Fruit fly (Drosophila melanogaster) whole organism, embryonic: ENCODE results near the gene Plzf.

ENCODE experiments used
- ATbp ChIP-seq: fragments of 200-800 bp; sonication (Bioruptor generic); optimal IDR thresholded peaks from 2 replicates; lab custom pipeline; 2017; ENCODE audit warnings: missing biosample characterization, mild to moderate bottlenecking, missing genetic modification characterization, missing genetic modification reagents
- Aef1 ChIP-seq: fragments of 200-800 bp; sonication (Bioruptor generic); IDR thresholded peaks from 3 replicates; pipeline ENCODE4 v1.3.6; 2022; ENCODE audit warnings: missing biosample characterization, missing genetic modification characterization
- Asciz ChIP-seq: fragments of 200-800 bp; sonication (Bioruptor generic); optimal IDR thresholded peaks from 2 replicates; lab custom pipeline; 2017; ENCODE audit warnings: missing biosample characterization, mild to moderate bottlenecking, missing genetic modification characterization, missing genetic modification reagents
- B-H1 ChIP-seq: fragments of 200-800 bp; sonication (Bioruptor generic); IDR thresholded peaks from 3 replicates; pipeline ENCODE4 v1.3.6; 2022; ENCODE audit warnings: missing biosample characterization, missing genetic modification characterization
- BEAF-32 ChIP-seq: fragments of 200-800 bp; sonication (Bioruptor generic); optimal IDR thresholded peaks from 3 replicates; lab custom pipeline; 2017; ENCODE audit warnings: missing biosample characterization, missing genetic modification characterization, mild to moderate bottlenecking, moderate library complexity, missing genetic modification reagents
- CG10462 ChIP-seq: fragments of 200-800 bp; sonication (Bioruptor generic); optimal IDR thresholded peaks from 2 replicates; lab custom pipeline; 2016; ENCODE audit warnings: missing biosample characterization, missing genetic modification characterization
- CG13123 ChIP-seq: fragments of 200-800 bp; sonication (Bioruptor generic); optimal IDR thresholded peaks from 2 replicates; lab custom pipeline; 2016; ENCODE audit warnings: missing biosample characterization, missing genetic modification characterization
- CG14860 ChIP-seq: fragments of 200-800 bp; sonication (Bioruptor generic); IDR thresholded peaks from 3 replicates; pipeline ENCODE4 v1.3.6; 2022; ENCODE audit warnings: missing biosample characterization, missing genetic modification characterization; ENCODE audit not compliant: partially characterized antibody
- CG15011 ChIP-seq: fragments of 200-800 bp; sonication (Bioruptor generic); optimal IDR thresholded peaks from 3 replicates; lab custom pipeline; 2018; ENCODE audit warnings: missing biosample characterization, mild to moderate bottlenecking, missing genetic modification characterization
- CG1602 ChIP-seq: fragments of 200-800 bp; sonication (Bioruptor generic); optimal IDR thresholded peaks from 3 replicates; lab custom pipeline; 2016; ENCODE audit warnings: missing biosample characterization, missing genetic modification characterization
- CG16863 ChIP-seq: fragments of 200-800 bp; sonication (Bioruptor generic); optimal IDR thresholded peaks from 3 replicates; lab custom pipeline; 2016; ENCODE audit warnings: missing biosample characterization, missing genetic modification characterization
- CG3065 ChIP-seq: fragments of 200-800 bp; sonication (Bioruptor generic); optimal IDR thresholded peaks from 2 replicates; lab custom pipeline; 2016; ENCODE audit warnings: missing biosample characterization, missing genetic modification characterization
- CG31388 ChIP-seq: fragments of 200-800 bp; sonication (Bioruptor generic); optimal IDR thresholded peaks from 2 replicates; lab custom pipeline; 2016; ENCODE audit warnings: missing biosample characterization, missing genetic modification characterization
- CG3281 ChIP-seq: fragments of 200-800 bp; sonication (Bioruptor generic); optimal IDR thresholded peaks from 3 replicates; lab custom pipeline; 2017; ENCODE audit warnings: missing biosample characterization, mild to moderate bottlenecking, missing genetic modification characterization
- CG34224 ChIP-seq: fragments of 200-800 bp; sonication (Bioruptor generic); IDR thresholded peaks from 3 replicates; pipeline ENCODE4 v1.3.6; 2022; ENCODE audit warnings: missing biosample characterization, missing genetic modification characterization; ENCODE audit not compliant: partially characterized antibody
- CG34376 ChIP-seq: fragments of 200-800 bp; sonication (Bioruptor generic); optimal IDR thresholded peaks from 2 replicates; lab custom pipeline; 2018; ENCODE audit warnings: missing biosample characterization, mild to moderate bottlenecking, missing genetic modification characterization
- CG4360 ChIP-seq: fragments of 200-800 bp; sonication (Bioruptor generic); IDR thresholded peaks from 2 replicates; pipeline ENCODE4 v1.3.6; 2022; ENCODE audit warnings: missing biosample characterization, missing genetic modification characterization
- CG4404 ChIP-seq: fragments of 200-800 bp; sonication (Bioruptor generic); IDR thresholded peaks from 2 replicates; pipeline ENCODE4 v1.3.6; 2022; ENCODE audit warnings: missing biosample characterization, missing genetic modification characterization
- CG4707 ChIP-seq: fragments of 200-800 bp; sonication (Bioruptor generic); optimal IDR thresholded peaks from 2 replicates; lab custom pipeline; 2018; ENCODE audit warnings: missing biosample characterization, mild to moderate bottlenecking, missing genetic modification characterization, moderate library complexity
- CG8281 ChIP-seq: fragments of 200-800 bp; sonication (Bioruptor generic); optimal IDR thresholded peaks from 2 replicates; lab custom pipeline; 2018; ENCODE audit warnings: missing biosample characterization, mild to moderate bottlenecking, missing genetic modification characterization, moderate library complexity
- CG8924 ChIP-seq: fragments of 200-800 bp; optimal IDR thresholded peaks from 3 replicates; lab custom pipeline; 2019; ENCODE audit warnings: missing biosample characterization, mild to moderate bottlenecking, missing genetic modification characterization, moderate library complexity
- CG8944 ChIP-seq: fragments of 200-800 bp; sonication (Bioruptor generic); optimal IDR thresholded peaks from 3 replicates; lab custom pipeline; 2016; ENCODE audit warnings: missing biosample characterization, missing genetic modification characterization
- CG9215 ChIP-seq: fragments of 200-800 bp; sonication (Bioruptor generic); IDR thresholded peaks from 2 replicates; pipeline ENCODE4 v1.3.6; 2022; ENCODE audit warnings: missing biosample characterization, missing genetic modification characterization
- Doc2 ChIP-seq: fragments of 200-800 bp; sonication (Bioruptor generic); IDR thresholded peaks from 2 replicates; pipeline ENCODE4 v1.3.6; 2022; ENCODE audit warnings: missing biosample characterization, missing genetic modification characterization
- Fer2 ChIP-seq: fragments of 200-800 bp; sonication (Bioruptor generic); optimal IDR thresholded peaks from 2 replicates; lab custom pipeline; 2018; ENCODE audit warnings: missing biosample characterization, mild to moderate bottlenecking, missing genetic modification characterization, moderate library complexity
- HLH54F ChIP-seq: fragments of 200-800 bp; sonication (Bioruptor generic); optimal IDR thresholded peaks from 3 replicates; lab custom pipeline; 2016; ENCODE audit warnings: missing biosample characterization, missing genetic modification characterization
- Hmr ChIP-seq: fragments of 200-800 bp; sonication (Bioruptor generic); optimal IDR thresholded peaks from 3 replicates; lab custom pipeline; 2017; ENCODE audit warnings: mild to moderate bottlenecking, missing biosample characterization, missing genetic modification reagents, missing genetic modification characterization
- Hmx ChIP-seq: fragments of 200-800 bp; sonication (Bioruptor generic); optimal IDR thresholded peaks from 2 replicates; lab custom pipeline; 2016; ENCODE audit warnings: missing biosample characterization, missing genetic modification characterization
- Hr3 ChIP-seq: fragments of 200-800 bp; sonication (Bioruptor generic); optimal IDR thresholded peaks from 3 replicates; lab custom pipeline; 2016; ENCODE audit warnings: missing biosample characterization, missing genetic modification characterization
- NfI ChIP-seq: fragments of 200-800 bp; sonication (Bioruptor generic); optimal IDR thresholded peaks from 3 replicates; lab custom pipeline; 2018; ENCODE audit warnings: missing biosample characterization, mild to moderate bottlenecking, missing genetic modification characterization, moderate library complexity
- Taf1 ChIP-seq: fragments of 200-800 bp; sonication (Bioruptor generic); IDR thresholded peaks from 2 replicates; pipeline ENCODE4 v1.3.6; 2022; ENCODE audit warnings: missing biosample characterization, missing genetic modification characterization
- abd-A ChIP-seq: fragments of 200-800 bp; sonication (Bioruptor generic); optimal IDR thresholded peaks from 3 replicates; lab custom pipeline; 2019; ENCODE audit warnings: missing biosample characterization, mild to moderate bottlenecking, missing genetic modification characterization, moderate library complexity
- ac ChIP-seq: fragments of 200-800 bp; sonication (Bioruptor generic); optimal IDR thresholded peaks from 3 replicates; lab custom pipeline; 2017; ENCODE audit warnings: missing biosample characterization, mild to moderate bottlenecking, missing genetic modification characterization
- ase ChIP-seq: fragments of 200-800 bp; sonication (Bioruptor generic); IDR thresholded peaks from 3 replicates; pipeline ENCODE4 v1.3.6; 2022; ENCODE audit warnings: missing biosample characterization, missing genetic modification characterization
- bsh ChIP-seq, 2 experiments: fragments of 200-800 bp; sonication (Bioruptor generic); optimal IDR thresholded peaks; 2 replicates each; lab custom pipeline; 2017 to 2018; ENCODE audit warnings: mild to moderate bottlenecking in 2 of 2, missing biosample characterization in 2 of 2, missing genetic modification characterization in 2 of 2, moderate library complexity in 1 of 2
- chn ChIP-seq: fragments of 200-800 bp; sonication (Bioruptor generic); optimal IDR thresholded peaks from 2 replicates; lab custom pipeline; 2016; ENCODE audit warnings: missing biosample characterization, missing genetic modification characterization
- crol ChIP-seq: fragments of 200-800 bp; sonication (Bioruptor generic); IDR thresholded peaks from 2 replicates; pipeline ENCODE4 v1.3.6; 2022; ENCODE audit warnings: missing biosample characterization, missing genetic modification characterization
- gsb-n ChIP-seq: fragments of 200-800 bp; sonication (Bioruptor generic); optimal IDR thresholded peaks from 3 replicates; lab custom pipeline; 2018; ENCODE audit warnings: missing biosample characterization, mild to moderate bottlenecking, missing genetic modification characterization
- ham ChIP-seq: fragments of 200-800 bp; sonication (Bioruptor generic); IDR thresholded peaks from 2 replicates; pipeline ENCODE4 v1.3.6; 2022; ENCODE audit warnings: missing biosample characterization, missing genetic modification characterization
- kah ChIP-seq: fragments of 200-800 bp; sonication (Bioruptor generic); optimal IDR thresholded peaks from 2 replicates; lab custom pipeline; 2018; ENCODE audit warnings: missing biosample characterization, mild to moderate bottlenecking, missing genetic modification characterization
- lab ChIP-seq: fragments of 200-800 bp; sonication (Bioruptor generic); optimal IDR thresholded peaks from 3 replicates; lab custom pipeline; 2017; ENCODE audit warnings: missing biosample characterization, missing genetic modification characterization, mild to moderate bottlenecking, moderate library complexity, missing genetic modification reagents
- nom ChIP-seq: fragments of 200-800 bp; sonication (Bioruptor generic); optimal IDR thresholded peaks from 2 replicates; lab custom pipeline; 2017; ENCODE audit warnings: missing biosample characterization, missing genetic modification characterization, mild to moderate bottlenecking, moderate library complexity, missing genetic modification reagents
- org-1 ChIP-seq: fragments of 200-800 bp; sonication (Bioruptor generic); optimal IDR thresholded peaks from 2 replicates; lab custom pipeline; 2017; ENCODE audit warnings: missing biosample characterization, missing genetic modification characterization
- p53 ChIP-seq: fragments of 200-800 bp; sonication (Bioruptor generic); optimal IDR thresholded peaks from 2 replicates; lab custom pipeline; 2016; ENCODE audit warnings: missing biosample characterization, missing genetic modification characterization
- pho ChIP-seq: fragments of 200-800 bp; sonication (Bioruptor generic); optimal IDR thresholded peaks from 2 replicates; lab custom pipeline; 2016; ENCODE audit warnings: missing biosample characterization, missing genetic modification characterization
- slp2 ChIP-seq: fragments of 200-800 bp; sonication (Bioruptor generic); optimal IDR thresholded peaks from 2 replicates; lab custom pipeline; 2016; ENCODE audit warnings: missing biosample characterization, missing genetic modification characterization
- sna ChIP-seq: fragments of 200-800 bp; sonication (Bioruptor generic); IDR thresholded peaks from 2 replicates; pipeline ENCODE4 v1.3.6; 2022; ENCODE audit warnings: missing biosample characterization, missing genetic modification characterization; ENCODE audit not compliant: partially characterized antibody
- trem ChIP-seq: fragments of 200-800 bp; optimal IDR thresholded peaks from 3 replicates; lab custom pipeline; 2019; ENCODE audit warnings: missing biosample characterization, mild to moderate bottlenecking, missing genetic modification characterization, moderate library complexity
- zfh1 ChIP-seq: fragments of 200-800 bp; sonication (Bioruptor generic); IDR thresholded peaks from 3 replicates; pipeline ENCODE4 v1.3.6; 2022; ENCODE audit warnings: missing biosample characterization, missing genetic modification characterization

Gene Plzf

DNA sequence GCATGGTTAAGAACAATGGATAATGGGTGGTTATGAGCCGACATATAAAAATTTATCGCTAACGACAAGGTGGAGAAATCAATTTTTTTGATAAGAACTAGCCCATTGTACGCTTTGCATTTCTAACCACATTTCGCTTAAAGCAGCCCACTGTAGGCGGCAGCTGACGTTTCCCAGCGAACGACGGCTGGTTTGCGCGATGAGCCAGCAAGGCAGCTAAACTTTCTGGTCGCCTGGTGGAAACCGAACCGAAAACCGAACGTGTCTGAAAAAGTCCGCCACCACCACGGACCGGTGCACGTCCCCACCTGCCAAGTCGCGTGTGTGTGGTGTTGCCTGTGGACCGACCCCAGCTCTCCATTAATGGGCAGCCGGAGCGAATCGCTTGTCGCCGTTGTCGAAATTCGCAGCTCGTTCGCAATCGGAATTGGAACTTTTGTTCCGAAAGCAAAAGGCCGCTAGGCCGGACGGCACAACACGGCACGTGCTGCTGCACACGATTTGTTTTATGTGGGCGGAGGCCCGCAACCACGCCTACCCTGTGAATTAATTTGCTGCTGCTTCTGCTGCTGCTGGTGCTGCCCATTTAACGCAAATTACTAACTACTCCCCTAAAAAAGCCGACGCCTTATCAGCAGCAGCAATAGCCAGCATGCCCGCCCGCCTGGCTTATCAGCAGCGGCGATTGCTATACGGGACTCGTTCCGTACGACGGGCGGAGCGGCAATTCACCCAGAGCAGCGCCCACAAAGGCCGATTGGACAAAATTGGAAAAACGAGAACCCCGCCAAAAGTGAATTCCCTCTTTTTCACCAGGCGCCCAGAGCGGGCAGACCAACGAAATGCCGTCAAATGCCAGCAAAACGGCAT is 45.6 kb downstream of the Plzf start (continued):
- TF ChIP-seq CG34224 (GFP tag; lab: Robert Waterston, UW): no peak
- TF ChIP-seq zfh1 (GFP tag; lab: Robert Waterston, UW): no peak
- no peak for TF ChIP-seq BEAF-32 (GFP tag; lab: Kevin White, UChicago)
- no peak for TF ChIP-seq CG8281 (tag; lab: Kevin White, UChicago)
- peak; percentile 8 for TF ChIP-seq CG8924 (tag; lab: Kevin White, UChicago)
- TF ChIP-seq CG9215 (GFP tag; lab: Robert Waterston, UW): no peak
- TF ChIP-seq ac (GFP tag; lab: Kevin White, UChicago): peak; percentile 67
- peak; percentile 89 for TF ChIP-seq gsb-n (tag; lab: Kevin White, UChicago)
- peak; percentile 22 for TF ChIP-seq CG1602 (GFP tag; lab: Kevin White, UChicago)
- peak; percentile 68 for TF ChIP-seq p53 (GFP tag; lab: Kevin White, UChicago)
- no peak for TF ChIP-seq CG4404 (GFP tag; lab: Robert Waterston, UW)
- peak; percentile 40 for TF ChIP-seq lab
- no peak for TF ChIP-seq ase (GFP tag; lab: Robert Waterston, UW)
- no peak for TF ChIP-seq trem (tag; lab: Kevin White, UChicago)
- peak; percentile 27 for TF ChIP-seq CG3281 (GFP tag; lab: Kevin White, UChicago)
- TF ChIP-seq Fer2: no peak
- peak; percentile 48 for TF ChIP-seq Hmr (GFP tag; lab: Kevin White, UChicago)
- peak; percentile 59 for TF ChIP-seq NfI (GFP tag; lab: Kevin White, UChicago)
- TF ChIP-seq nom (GFP tag; lab: Kevin White, UChicago): peak; percentile 60
- TF ChIP-seq CG10462: peak; percentile 4
- peak; percentile 29 for TF ChIP-seq HLH54F (GFP tag; lab: Kevin White, UChicago)
- TF ChIP-seq Hmx (GFP tag; lab: Kevin White, UChicago): no peak
- no peak for TF ChIP-seq CG31388
- no peak for TF ChIP-seq CG8944 (GFP tag; lab: Kevin White, UChicago)
- TF ChIP-seq Asciz (GFP tag; lab: Kevin White, UChicago): no peak
- TF ChIP-seq CG4360 (GFP tag; lab: Robert Waterston, UW): no peak
- no peak for TF ChIP-seq CG14860 (GFP tag; lab: Robert Waterston, UW)
- no peak for TF ChIP-seq crol (GFP tag; lab: Robert Waterston, UW)
- TF ChIP-seq Aef1 (GFP tag; lab: Robert Waterston, UW): no peak
- no peak for TF ChIP-seq org-1 (GFP tag; lab: Kevin White, UChicago)
- TF ChIP-seq Taf1: no peak
- TF ChIP-seq CG4707: peak; percentile 100
- TF ChIP-seq B-H1: no peak
- peak; percentile 41 for TF ChIP-seq pho (GFP tag; lab: Kevin White, UChicago)
- peak; percentile 97 for TF ChIP-seq CG34376 (GFP tag; lab: Kevin White, UChicago)
- TF ChIP-seq bsh (GFP tag; optimal IDR thresholded peaks at IDR 0.05; lab: Kevin White, UChicago): peak in 1 of 2 experiments; percentile 44
- no peak for TF ChIP-seq ham (GFP tag; lab: Robert Waterston, UW)
- TF ChIP-seq Hr3: peak; percentile 23
- TF ChIP-seq abd-A (tag; lab: Kevin White, UChicago): peak; percentile 100
- TF ChIP-seq sna (GFP tag; lab: Robert Waterston, UW): no peak
- no peak for TF ChIP-seq Doc2 (GFP tag; lab: Robert Waterston, UW)
- TF ChIP-seq CG13123: no peak
- TF ChIP-seq slp2 (GFP tag; lab: Kevin White, UChicago): no peak
- TF ChIP-seq chn: peak; percentile 74
- TF ChIP-seq CG3065 (GFP tag; lab: Kevin White, UChicago): peak; percentile 75
- no peak for TF ChIP-seq CG16863 (GFP tag; lab: Kevin White, UChicago)
- no peak for TF ChIP-seq CG15011
- TF ChIP-seq ATbp (GFP tag; lab: Kevin White, UChicago): peak; percentile 29
- TF ChIP-seq kah (GFP tag; lab: Kevin White, UChicago): peak; percentile 82
